Worm (Caenorhabditis elegans) whole organism, midembryonic: ENCODE results near the gene copb-1.

Experiments used
- cog-1 ChIP-seq: sonication (generic microtip); optimal IDR thresholded peaks from 2 replicates; lab custom pipeline; 2016; ENCODE audit warnings: missing genetic modification characterization, missing compliant biosample characterization
- tab-1 ChIP-seq: fragments of 200-800 bp; sonication (Bioruptor generic); IDR thresholded peaks from 2 replicates; pipeline ENCODE4 v1.3.6; 2022; ENCODE audit warnings: missing genetic modification characterization, missing compliant biosample characterization
- ztf-23 ChIP-seq: fragments of 200-800 bp; sonication (Bioruptor generic); IDR thresholded peaks from 2 replicates; pipeline ENCODE4 v1.3.6; 2022; ENCODE audit warnings: missing genetic modification reagents, missing genetic modification characterization, missing compliant biosample characterization

DNA sequence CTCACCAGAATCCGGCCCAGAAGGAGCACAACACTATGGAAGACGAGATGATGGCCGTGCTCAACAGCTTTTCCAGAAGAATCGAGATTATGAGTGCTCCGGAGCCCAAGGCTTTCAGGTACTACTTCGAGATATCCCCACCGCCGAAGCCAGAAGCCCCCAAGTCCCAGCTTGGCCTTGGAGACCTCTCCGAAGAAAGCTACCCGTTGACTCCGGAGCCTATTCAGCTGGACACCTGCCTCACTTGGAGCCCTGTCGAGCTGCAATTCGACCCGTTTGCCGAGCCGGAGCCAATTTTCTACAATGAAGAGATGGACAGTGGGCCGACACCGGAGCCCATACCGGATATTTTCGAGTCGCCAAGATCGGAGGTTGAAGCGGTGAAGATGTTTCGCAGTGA, 17.0 kb upstream of the copb-1 start:
- no peak for TF ChIP-seq cog-1
- TF ChIP-seq tab-1 (GFP tag; lab: Robert Waterston, UW): no peak
- no peak for TF ChIP-seq ztf-23 (GFP tag; lab: Robert Waterston, UW)
